Fruit fly (Drosophila melanogaster) whole organism, wandering third instar larva: Measurements from ENCODE around the gene CG12693.

Experiments
- Abd-B ChIP-seq: fragments of >200 bp; optimal IDR thresholded peaks from 2 replicates; lab custom pipeline; 2017; ENCODE audit warnings: missing biosample characterization, missing genetic modification characterization
- CG32264 ChIP-seq: fragments of 200-800 bp; sonication (Bioruptor generic); optimal IDR thresholded peaks from 2 replicates; lab custom pipeline; 2016; ENCODE audit warnings: missing biosample characterization, missing genetic modification characterization
- CG9705 ChIP-seq: fragments of 200-800 bp; sonication (Bioruptor generic); optimal IDR thresholded peaks from 2 replicates; lab custom pipeline; 2018; ENCODE audit warnings: missing biosample characterization, mild to moderate bottlenecking, missing genetic modification characterization
- CrebA ChIP-seq: fragments of 200-800 bp; sonication (Bioruptor generic); optimal IDR thresholded peaks from 2 replicates; lab custom pipeline; 2016; ENCODE audit warnings: missing biosample characterization, mild to moderate bottlenecking, missing genetic modification characterization, borderline replicate concordance
- Dfd ChIP-seq: fragments of >200 bp; optimal IDR thresholded peaks from 2 replicates; lab custom pipeline; 2017; ENCODE audit warnings: missing biosample characterization, missing genetic modification characterization
- Dif ChIP-seq: fragments of 200-275, 200-300 bp; sonication (Bioruptor generic); optimal IDR thresholded peaks from 2 replicates; lab custom pipeline; 2018; ENCODE audit warnings: missing biosample characterization, missing genetic modification characterization; ENCODE audit not compliant: partially characterized antibody
- GATAd ChIP-seq: sonication (Bioruptor generic); optimal IDR thresholded peaks from 2 replicates; lab custom pipeline; 2016; ENCODE audit warnings: missing biosample characterization, missing genetic modification characterization
- HLH106 ChIP-seq: fragments of 200-800 bp; optimal IDR thresholded peaks from 3 replicates; lab custom pipeline; 2019; ENCODE audit warnings: missing biosample characterization, mild to moderate bottlenecking, missing genetic modification characterization, moderate library complexity
- Hnf4 ChIP-seq: fragments of 200-800 bp; sonication (Bioruptor generic); optimal IDR thresholded peaks from 2 replicates; lab custom pipeline; 2016; ENCODE audit warnings: missing biosample characterization, mild to moderate bottlenecking, missing genetic modification characterization
- Hr78 ChIP-seq: fragments of >200 bp; optimal IDR thresholded peaks from 2 replicates; lab custom pipeline; 2017; ENCODE audit warnings: missing biosample characterization, missing genetic modification characterization
- Hr83 ChIP-seq: fragments of 200-300 bp; sonication (Bioruptor generic); optimal IDR thresholded peaks from 2 replicates; lab custom pipeline; 2016; ENCODE audit warnings: missing biosample characterization, mild to moderate bottlenecking, missing genetic modification characterization, moderate library complexity; ENCODE audit not compliant: poor library complexity, severe bottlenecking
- Jra ChIP-seq: sonication (Bioruptor generic); optimal IDR thresholded peaks from 2 replicates; lab custom pipeline; 2016; ENCODE audit warnings: missing biosample characterization, missing genetic modification characterization
- Mio ChIP-seq: sonication (Bioruptor generic); optimal IDR thresholded peaks from 2 replicates; lab custom pipeline; 2016; ENCODE audit warnings: missing biosample characterization, missing genetic modification characterization
- Myc ChIP-seq: fragments of >200 bp; optimal IDR thresholded peaks from 2 replicates; lab custom pipeline; 2017
- N ChIP-seq: fragments of >200 bp; optimal IDR thresholded peaks from 2 replicates; lab custom pipeline; 2018; ENCODE audit warnings: missing biosample characterization, missing external identifiers, missing genetic modification characterization
- OdsH ChIP-seq: fragments of 200-800 bp; sonication (Bioruptor generic); optimal IDR thresholded peaks from 2 replicates; lab custom pipeline; 2016; ENCODE audit warnings: missing biosample characterization, mild to moderate bottlenecking, missing genetic modification characterization
- Rel ChIP-seq, 2 experiments: fragments of 200-800 bp; sonication (Bioruptor generic) in 1 of 2; optimal IDR thresholded peaks; 2 replicates in 1 of 2; 3 replicates in 1 of 2; lab custom pipeline; 2016 to 2019; ENCODE audit warnings: mild to moderate bottlenecking in 2 of 2, missing biosample characterization in 2 of 2, missing genetic modification characterization in 2 of 2, moderate library complexity in 1 of 2
- Sp1 ChIP-seq: fragments of 200-800 bp; sonication (Bioruptor generic); optimal IDR thresholded peaks from 3 replicates; lab custom pipeline; 2019; ENCODE audit warnings: missing biosample characterization, mild to moderate bottlenecking, missing genetic modification characterization, moderate library complexity
- Vsx2 ChIP-seq: fragments of 200-300, 225-300 bp; sonication (Bioruptor generic); optimal IDR thresholded peaks from 2 replicates; lab custom pipeline; 2018; ENCODE audit warnings: missing biosample characterization, missing genetic modification characterization; ENCODE audit not compliant: partially characterized antibody
- br ChIP-seq: fragments of 200-800 bp; sonication (Bioruptor generic); optimal IDR thresholded peaks from 2 replicates; lab custom pipeline; 2016; ENCODE audit warnings: missing biosample characterization, missing genetic modification characterization
- brk ChIP-seq: fragments of 200-800 bp; sonication (Bioruptor generic); optimal IDR thresholded peaks from 2 replicates; lab custom pipeline; 2016; ENCODE audit warnings: missing biosample characterization, mild to moderate bottlenecking, missing genetic modification characterization
- dl ChIP-seq, 2 experiments: fragments of 175-275, 200-275 bp in 1 of 2; fragments of 200-275 bp in 1 of 2; sonication (Bioruptor generic); optimal IDR thresholded peaks; lab custom pipeline; 2018; ENCODE audit warnings: mild to moderate bottlenecking in 2 of 2, missing biosample characterization in 2 of 2, missing genetic modification characterization in 2 of 2, moderate library complexity in 2 of 2; ENCODE audit not compliant: partially characterized antibody in 2 of 2, insufficient read depth in 1 of 2
- dmrt93B ChIP-seq: fragments of 200-800 bp; sonication (Bioruptor generic); optimal IDR thresholded peaks from 2 replicates; lab custom pipeline; 2018; ENCODE audit warnings: missing biosample characterization, mild to moderate bottlenecking, missing genetic modification characterization
- dsf ChIP-seq: sonication (Bioruptor generic); optimal IDR thresholded peaks from 2 replicates; lab custom pipeline; 2016; ENCODE audit warnings: missing biosample characterization, missing genetic modification characterization, borderline replicate concordance
- ey ChIP-seq: fragments of 200-800 bp; sonication (Bioruptor generic); optimal IDR thresholded peaks from 2 replicates; lab custom pipeline; 2016; ENCODE audit warnings: missing biosample characterization, missing genetic modification characterization
- foxo ChIP-seq, 2 experiments: fragments of 200-800 bp; sonication (Bioruptor generic); optimal IDR thresholded peaks; 2 replicates in 1 of 2; 3 replicates in 1 of 2; lab custom pipeline; 2016 to 2017; ENCODE audit warnings: missing biosample characterization in 2 of 2, missing genetic modification characterization in 2 of 2
- fru ChIP-seq: fragments of 200-800 bp; sonication (Bioruptor generic); optimal IDR thresholded peaks from 3 replicates; lab custom pipeline; 2016; ENCODE audit warnings: missing biosample characterization, mild to moderate bottlenecking, missing genetic modification characterization
- h ChIP-seq: fragments of 200-800 bp; sonication (Bioruptor generic); optimal IDR thresholded peaks from 3 replicates; lab custom pipeline; 2016; ENCODE audit warnings: missing biosample characterization, mild to moderate bottlenecking, missing genetic modification characterization
- jim ChIP-seq: fragments of 175-275, 200-325 bp; sonication (Bioruptor generic); optimal IDR thresholded peaks from 2 replicates; lab custom pipeline; 2016; ENCODE audit warnings: missing biosample characterization, mild to moderate bottlenecking, missing genetic modification characterization
- lola ChIP-seq: fragments of >200 bp; optimal IDR thresholded peaks from 2 replicates; lab custom pipeline; 2017; ENCODE audit warnings: missing biosample characterization, missing genetic modification characterization
- pan ChIP-seq: fragments of >200 bp; optimal IDR thresholded peaks from 2 replicates; lab custom pipeline; 2017
- psq ChIP-seq: fragments of 200-800 bp; sonication (Bioruptor generic); optimal IDR thresholded peaks from 3 replicates; lab custom pipeline; 2017; ENCODE audit warnings: missing biosample characterization, mild to moderate bottlenecking, missing genetic modification characterization, moderate library complexity
- rgr ChIP-seq: fragments of 200-800 bp; sonication (Bioruptor generic); optimal IDR thresholded peaks from 3 replicates; lab custom pipeline; 2016; ENCODE audit warnings: missing biosample characterization, mild to moderate bottlenecking, missing genetic modification characterization
- sage ChIP-seq: fragments of 200-800 bp; sonication (Bioruptor generic); optimal IDR thresholded peaks from 2 replicates; lab custom pipeline; 2016; ENCODE audit warnings: missing biosample characterization, mild to moderate bottlenecking, missing genetic modification characterization
- sv ChIP-seq: fragments of 200-800 bp; sonication (Bioruptor generic); optimal IDR thresholded peaks from 3 replicates; lab custom pipeline; 2016; ENCODE audit warnings: missing biosample characterization, missing genetic modification characterization
- tai ChIP-seq: sonication (Bioruptor generic); optimal IDR thresholded peaks from 2 replicates; lab custom pipeline; 2016; ENCODE audit warnings: missing biosample characterization, missing genetic modification characterization
- usp ChIP-seq: fragments of >200 bp; optimal IDR thresholded peaks from 2 replicates; lab custom pipeline; 2017; ENCODE audit warnings: missing biosample characterization, missing genetic modification characterization
- woc ChIP-seq: sonication (Bioruptor generic); optimal IDR thresholded peaks from 2 replicates; lab custom pipeline; 2016; ENCODE audit warnings: missing biosample characterization, mild to moderate bottlenecking, missing genetic modification characterization

The CG12693 gene

DNA sequence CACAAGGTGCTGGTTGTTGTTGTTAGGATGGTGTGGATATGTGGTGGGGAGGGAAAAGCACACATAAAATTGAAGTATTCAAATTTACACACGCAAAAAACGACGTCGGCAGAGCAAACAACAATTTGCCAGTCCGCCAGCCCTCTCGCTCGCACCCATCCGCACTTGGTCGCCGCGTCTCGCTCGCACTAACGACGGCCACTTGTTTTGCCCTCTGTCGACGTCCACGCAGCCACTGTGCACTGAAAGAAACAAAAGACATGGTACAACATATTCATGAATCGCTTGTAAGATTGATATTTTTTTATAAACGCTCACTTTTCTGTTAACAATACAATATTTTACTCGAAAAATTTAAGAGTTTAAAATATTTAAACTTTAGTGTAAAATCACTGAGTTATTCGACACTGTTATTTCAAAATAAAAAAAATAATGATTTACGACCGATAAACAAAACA lies 5.3 kb downstream of the CG12693 start:
- peak; percentile 31 for TF ChIP-seq brk (GFP tag; lab: Kevin White, UChicago)
- peak; percentile 62 for TF ChIP-seq woc (GFP tag; lab: Kevin White, UChicago)
- peak; percentile 76 for TF ChIP-seq br (GFP tag; lab: Kevin White, UChicago)
- TF ChIP-seq dsf (GFP tag; lab: Kevin White, UChicago) = no peak
- TF ChIP-seq Hr78 = no peak
- TF ChIP-seq Abd-B (GFP tag; lab: Kevin White, UChicago) = no peak
- TF ChIP-seq CG9705 (GFP tag; lab: Kevin White, UChicago) = no peak
- TF ChIP-seq dl (GFP tag; optimal IDR thresholded peaks at IDR 0.05; lab: Kevin White, UChicago; ENCODE audit: insufficient read depth in 1 of 2, partially characterized antibody in 2 of 2) = peak in 1 of 2 experiments; percentile 32
- no peak for TF ChIP-seq lola (GFP tag; lab: Kevin White, UChicago)
- peak; percentile 52 for TF ChIP-seq psq
- no peak for TF ChIP-seq Mio (GFP tag; lab: Kevin White, UChicago)
- TF ChIP-seq fru (GFP tag; lab: Kevin White, UChicago) = peak; percentile 81
- peak; percentile 25 for TF ChIP-seq CG32264 (GFP tag; lab: Kevin White, UChicago)
- TF ChIP-seq ey (GFP tag; lab: Kevin White, UChicago) = peak; percentile 80
- TF ChIP-seq h (GFP tag; lab: Kevin White, UChicago) = peak; percentile 77
- peak; percentile 56 for TF ChIP-seq Hr83
- peak in 1 of 2 experiments; percentile 81 for TF ChIP-seq foxo (GFP tag; optimal IDR thresholded peaks at IDR 0.05; lab: Kevin White, UChicago)
- peak; percentile 52 for TF ChIP-seq tai (GFP tag; lab: Kevin White, UChicago)
- peak; percentile 71 for TF ChIP-seq OdsH
- peak; percentile 34 for TF ChIP-seq sv (GFP tag; lab: Kevin White, UChicago)
- no peak for TF ChIP-seq usp (GFP tag; lab: Kevin White, UChicago)
- TF ChIP-seq jim (GFP tag; lab: Kevin White, UChicago) = no peak
- no peak for TF ChIP-seq GATAd (GFP tag; lab: Kevin White, UChicago)
- no peak for TF ChIP-seq N
- peak; percentile 78 for TF ChIP-seq rgr (GFP tag; lab: Kevin White, UChicago)
- TF ChIP-seq HLH106 (tag; lab: Kevin White, UChicago) = peak; percentile 77
- TF ChIP-seq CrebA (GFP tag; lab: Kevin White, UChicago) = no peak
- no peak for TF ChIP-seq Rel (GFP tag; optimal IDR thresholded peaks at IDR 0.05; lab: Kevin White, UChicago)
- TF ChIP-seq Rel (tag; optimal IDR thresholded peaks at IDR 0.05; lab: Kevin White, UChicago) = peak; percentile 46
- peak; percentile 73 for TF ChIP-seq Hnf4 (GFP tag; lab: Kevin White, UChicago)
- TF ChIP-seq Myc (lab: Kevin White, UChicago) = no peak
- TF ChIP-seq dmrt93B (GFP tag; lab: Kevin White, UChicago) = peak; percentile 60
- TF ChIP-seq Sp1 (GFP tag; lab: Kevin White, UChicago) = peak; percentile 76
- no peak for TF ChIP-seq Dfd
- TF ChIP-seq Jra (GFP tag; lab: Kevin White, UChicago) = peak; percentile 68

DNA sequence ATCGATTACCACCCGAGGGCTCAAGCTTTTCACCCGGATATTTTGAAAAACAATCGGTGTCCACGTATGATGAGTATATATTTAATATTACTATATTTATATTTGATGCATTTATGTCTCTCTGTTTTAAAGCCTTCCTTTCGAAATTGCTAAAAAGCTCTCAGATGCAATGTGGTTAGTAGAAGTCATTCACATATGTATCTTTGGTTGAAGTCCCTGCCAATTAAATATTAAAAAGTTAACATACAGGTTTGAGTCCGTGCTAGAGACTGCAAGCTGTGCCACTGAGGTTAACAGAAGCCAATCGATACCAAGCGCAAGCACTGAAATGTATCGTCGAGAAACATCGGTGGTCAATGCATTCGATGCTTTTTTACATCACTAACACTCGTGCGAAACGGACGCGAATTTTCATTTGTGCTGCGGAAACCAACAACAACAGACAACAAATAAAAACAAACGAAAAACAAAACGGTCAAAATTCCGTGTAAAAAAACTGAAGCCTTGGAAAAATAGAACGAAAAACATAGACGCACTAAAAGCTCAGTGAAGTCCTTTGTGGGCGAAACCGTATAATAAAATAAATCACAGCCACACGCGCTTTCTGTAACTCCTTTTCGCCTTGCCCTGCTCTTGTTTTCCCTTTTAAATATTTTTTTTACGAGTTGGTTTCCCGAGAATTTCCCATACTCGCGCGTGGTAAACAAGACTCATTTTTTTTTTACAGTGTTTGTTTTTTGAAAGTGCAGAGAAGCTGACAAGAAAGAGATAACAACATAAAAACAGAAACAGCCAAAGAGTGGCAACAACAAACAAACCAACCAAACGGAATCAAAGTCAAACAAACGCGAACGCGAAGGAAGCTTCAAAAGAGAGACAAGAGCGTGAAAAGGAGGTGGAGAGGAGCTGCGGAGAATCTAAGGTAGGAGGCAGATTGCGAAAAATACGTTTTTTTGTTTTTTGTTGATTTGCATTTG lies 6.7 kb downstream of the CG12693 start, which contains the start of gene norpA:
Gene norpA (plus strand): TSS at position 393 of the 977 bp plus-strand sequence.
- TF ChIP-seq lola (GFP tag; lab: Kevin White, UChicago) = no peak
- no peak for TF ChIP-seq Hnf4 (GFP tag; lab: Kevin White, UChicago)
- no peak for TF ChIP-seq Abd-B (GFP tag; lab: Kevin White, UChicago)
- no peak for TF ChIP-seq dsf (GFP tag; lab: Kevin White, UChicago)
- TF ChIP-seq Dif (GFP tag; lab: Kevin White, UChicago) = no peak
- no peak for TF ChIP-seq N
- TF ChIP-seq Mio (GFP tag; lab: Kevin White, UChicago) = no peak
- TF ChIP-seq psq = peak; percentile 94
- TF ChIP-seq sage (GFP tag; lab: Kevin White, UChicago) = no peak
- TF ChIP-seq Jra (GFP tag; lab: Kevin White, UChicago) = peak; percentile 38
- peak in 1 of 2 experiments; percentile 46 for TF ChIP-seq foxo (GFP tag; optimal IDR thresholded peaks at IDR 0.05; lab: Kevin White, UChicago)
- TF ChIP-seq CrebA (GFP tag; lab: Kevin White, UChicago) = no peak
- TF ChIP-seq OdsH = peak; percentile 53
- TF ChIP-seq sv (GFP tag; lab: Kevin White, UChicago) = no peak
- no peak for TF ChIP-seq Hr78
- TF ChIP-seq brk (GFP tag; lab: Kevin White, UChicago) = no peak
- TF ChIP-seq usp (GFP tag; lab: Kevin White, UChicago) = no peak
- no peak for TF ChIP-seq tai (GFP tag; lab: Kevin White, UChicago)
- no peak for TF ChIP-seq dmrt93B (GFP tag; lab: Kevin White, UChicago)
- peak; percentile 30 for TF ChIP-seq rgr (GFP tag; lab: Kevin White, UChicago)
- TF ChIP-seq GATAd (GFP tag; lab: Kevin White, UChicago) = no peak
- peak; percentile 24 for TF ChIP-seq woc (GFP tag; lab: Kevin White, UChicago)
- TF ChIP-seq Hr83 = peak; percentile 48
- TF ChIP-seq HLH106 (tag; lab: Kevin White, UChicago) = peak; percentile 23
- TF ChIP-seq Sp1 (GFP tag; lab: Kevin White, UChicago) = peak; percentile 42
- peak; percentile 62 for TF ChIP-seq br (GFP tag; lab: Kevin White, UChicago)
- no peak for TF ChIP-seq Myc (lab: Kevin White, UChicago)
- peak; percentile 47 for TF ChIP-seq h (GFP tag; lab: Kevin White, UChicago)
- no peak for TF ChIP-seq pan (lab: Kevin White, UChicago)
- TF ChIP-seq ey (GFP tag; lab: Kevin White, UChicago) = peak; percentile 39
- no peak for TF ChIP-seq CG32264 (GFP tag; lab: Kevin White, UChicago)
- TF ChIP-seq jim (GFP tag; lab: Kevin White, UChicago) = no peak
- no peak for TF ChIP-seq Vsx2
- TF ChIP-seq dl (GFP tag; optimal IDR thresholded peaks at IDR 0.05; lab: Kevin White, UChicago; ENCODE audit: insufficient read depth in 1 of 2, partially characterized antibody in 2 of 2) = no peak
- TF ChIP-seq Dfd = no peak
- TF ChIP-seq CG9705 (GFP tag; lab: Kevin White, UChicago) = no peak
- TF ChIP-seq fru (GFP tag; lab: Kevin White, UChicago) = peak; percentile 67
- TF ChIP-seq Rel (GFP tag; optimal IDR thresholded peaks at IDR 0.05; lab: Kevin White, UChicago) = no peak
- no peak for TF ChIP-seq Rel (tag; optimal IDR thresholded peaks at IDR 0.05; lab: Kevin White, UChicago)
